Fruit fly (Drosophila melanogaster): ENCODE results near the gene Tak1.

Gene Tak1

DNA sequence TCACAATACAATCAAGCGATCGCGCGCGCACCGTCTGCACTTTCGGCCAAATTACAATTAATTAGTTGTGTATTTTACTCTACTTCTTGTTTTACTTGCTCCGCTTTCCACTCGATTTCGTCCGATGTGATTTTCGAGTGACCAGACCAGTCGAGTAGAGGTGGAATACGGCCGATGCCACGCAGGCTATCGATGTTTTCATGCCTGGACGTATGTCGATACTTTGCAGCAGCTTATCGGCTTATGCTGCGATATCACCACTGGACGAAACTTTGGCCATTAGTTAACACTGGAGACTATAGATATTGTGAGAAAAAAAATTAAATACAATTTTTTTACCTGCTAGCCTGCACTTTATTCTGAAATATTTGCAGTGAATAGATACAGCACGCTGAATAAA lies 14.2 kb downstream of the Tak1 start, which contains the start of gene RhoGAP19D (continued):
- peak; percentile 81 for TF ChIP-seq ken (GFP tag; IDR thresholded peaks at IDR 0.05)
- no peak for TF ChIP-seq yki (optimal IDR thresholded peaks at IDR 0.05)

DNA sequence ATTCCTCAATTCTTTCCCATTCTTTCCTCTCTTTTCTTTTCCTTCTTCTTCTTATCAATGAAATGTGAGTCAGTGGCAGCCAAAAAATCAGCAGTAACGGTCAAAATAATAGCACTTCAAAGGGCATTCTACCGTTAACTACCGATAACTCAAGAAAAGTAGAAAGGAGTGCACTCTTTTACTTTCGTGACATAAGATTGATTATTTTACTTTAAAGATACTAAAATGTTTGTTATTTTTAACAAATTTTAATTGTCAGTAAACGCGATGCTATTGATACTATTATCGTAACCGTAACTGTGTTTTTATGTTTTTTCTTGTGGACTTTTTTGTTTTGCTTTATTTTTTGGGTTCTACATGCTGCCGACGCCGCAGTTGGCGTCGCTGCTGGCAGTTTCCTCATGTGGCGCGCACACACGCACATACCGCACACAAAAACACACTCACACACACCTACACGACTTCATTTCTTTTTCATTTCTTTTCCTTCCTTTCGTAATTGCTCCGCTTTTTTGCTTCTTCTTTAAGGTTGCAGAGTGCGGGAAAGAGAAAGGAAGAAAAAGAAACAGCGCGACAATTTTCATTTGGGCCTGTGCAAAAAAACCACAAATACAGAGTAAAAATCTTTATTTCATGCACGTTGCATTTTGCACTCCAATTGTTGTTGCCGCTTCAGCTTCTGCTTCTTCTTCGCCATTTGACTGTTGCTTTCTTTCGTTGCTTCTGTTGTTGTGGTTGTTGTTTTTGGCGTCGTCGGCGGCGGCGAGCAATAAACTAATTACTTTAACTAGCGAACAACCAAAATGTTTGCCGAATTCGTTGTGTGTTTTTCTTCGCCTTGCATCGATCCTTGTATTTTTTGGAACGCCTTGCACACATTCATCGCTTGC lies 14.9 kb downstream of the Tak1 start:
- no peak for TF ChIP-seq dm (GFP tag; optimal IDR thresholded peaks at IDR 0.05)
- peak; percentile 18 for TF ChIP-seq CG18599 (GFP tag; optimal IDR thresholded peaks at IDR 0.05)
- TF ChIP-seq CG31441 (GFP tag; IDR thresholded peaks at IDR 0.05) = peak; percentile 46
- TF ChIP-seq CG2129 (GFP tag; IDR thresholded peaks at IDR 0.05; ENCODE audit: partially characterized antibody) = no peak
- peak; percentile 0 for TF ChIP-seq twi (tag; optimal IDR thresholded peaks at IDR 0.05)
- TF ChIP-seq az2 (GFP tag; optimal IDR thresholded peaks at IDR 0.05) = peak; percentile 22
- peak; percentile 14 for TF ChIP-seq D19A (tag; optimal IDR thresholded peaks at IDR 0.05)
- peak; percentile 37 for TF ChIP-seq lbe (GFP tag; optimal IDR thresholded peaks at IDR 0.05)
- TF ChIP-seq CG16863 (GFP tag; optimal IDR thresholded peaks at IDR 0.05) = peak; percentile 10
- TF ChIP-seq pho (GFP tag; optimal IDR thresholded peaks at IDR 0.05) = no peak
- peak; percentile 77 for TF ChIP-seq Adf1 (GFP tag; IDR thresholded peaks at IDR 0.05)
- TF ChIP-seq CG11696 (GFP tag; IDR thresholded peaks at IDR 0.05) = peak; percentile 90
- peak; percentile 56 for TF ChIP-seq Xrp1 (GFP tag; IDR thresholded peaks at IDR 0.05)
- no peak for TF ChIP-seq Ets65A (GFP tag)
- TF ChIP-seq bsh (GFP tag; optimal IDR thresholded peaks at IDR 0.05) = peak in 1 of 2 experiments; percentile 36
- TF ChIP-seq CG17359 (tag; optimal IDR thresholded peaks at IDR 0.05) = peak; percentile 32
- no peak for TF ChIP-seq Hr39 (optimal IDR thresholded peaks at IDR 0.05)
- peak; percentile 53 for TF ChIP-seq scrt (GFP tag; optimal IDR thresholded peaks at IDR 0.05)
- TF ChIP-seq Blimp-1 (GFP tag; optimal IDR thresholded peaks at IDR 0.05) = peak; percentile 20
- TF ChIP-seq CG30403 (GFP tag; optimal IDR thresholded peaks at IDR 0.05) = peak; percentile 33
- peak; percentile 31; the same call in 1 of the 2 replicates for TF ChIP-seq vvl (GFP tag; IDR thresholded peaks at IDR 0.05)
- TF ChIP-seq corto (GFP tag; optimal IDR thresholded peaks at IDR 0.05) = peak; percentile 22
- TF ChIP-seq CG17385 (GFP tag; optimal IDR thresholded peaks at IDR 0.05) = peak; percentile 81
- peak; percentile 23 for TF ChIP-seq Hsf (GFP tag; optimal IDR thresholded peaks at IDR 0.05)
- TF ChIP-seq eve (GFP tag; optimal IDR thresholded peaks at IDR 0.05) = peak in 1 of 2 experiments; percentile 22
- TF ChIP-seq phol (tag; optimal IDR thresholded peaks at IDR 0.05) = peak; percentile 31
- 0 out of 3 replicates have a peak, but pooled peaks have one; percentile 9 for TF ChIP-seq CG17361 (GFP tag; IDR thresholded peaks at IDR 0.05)
- TF ChIP-seq Hmr (GFP tag; optimal IDR thresholded peaks at IDR 0.05) = peak; percentile 14
- TF ChIP-seq CG10267 (tag; optimal IDR thresholded peaks at IDR 0.05) = peak; percentile 2
- 0 out of 2 replicates have a peak, but pooled peaks have one; percentile 36 for TF ChIP-seq CG32772 (GFP tag; IDR thresholded peaks at IDR 0.05)
- TF ChIP-seq CG3281 (GFP tag; optimal IDR thresholded peaks at IDR 0.05) = peak; percentile 7
- TF ChIP-seq Oli (tag; optimal IDR thresholded peaks at IDR 0.05) = peak; percentile 2
- TF ChIP-seq unpg (GFP tag; optimal IDR thresholded peaks at IDR 0.05) = peak; percentile 10
- peak; percentile 6 for TF ChIP-seq nmo (GFP tag; optimal IDR thresholded peaks at IDR 0.05)
- TF ChIP-seq CG2120 (GFP tag; optimal IDR thresholded peaks at IDR 0.05) = peak; percentile 38
- peak; percentile 37; the same call in 1 of the 3 replicates for TF ChIP-seq ci (GFP tag; IDR thresholded peaks at IDR 0.05)
- no peak for TF ChIP-seq prd (optimal IDR thresholded peaks at IDR 0.05)
- no peak for TF ChIP-seq prd (GFP tag; IDR thresholded peaks at IDR 0.05)
- TF ChIP-seq CG2678 (tag; optimal IDR thresholded peaks at IDR 0.05) = peak; percentile 29
- no peak for TF ChIP-seq en (GFP tag; optimal IDR thresholded peaks at IDR 0.05)
- peak in 1 of 2 experiments; percentile 9 for TF ChIP-seq Hr51 (GFP tag; optimal IDR thresholded peaks at IDR 0.05)
- peak; percentile 45 for TF ChIP-seq CG2712 (tag; optimal IDR thresholded peaks at IDR 0.05)
- TF ChIP-seq CG7839 (tag; optimal IDR thresholded peaks at IDR 0.05) = peak; percentile 40
- no peak for TF ChIP-seq tna (GFP tag; IDR thresholded peaks at IDR 0.05; ENCODE audit: partially characterized antibody)
- peak; percentile 48 for TF ChIP-seq fd96Cb (tag; optimal IDR thresholded peaks at IDR 0.05)
